Fruit fly (Drosophila melanogaster) whole organism, embryonic: ENCODE measurements around the gene CG6005.

Experiments
- Awh ChIP-seq: fragments of 200-800 bp; sonication (Bioruptor generic); IDR thresholded peaks from 2 replicates; pipeline ENCODE4, ENCODE4 v1.3.6; 2022; ENCODE audit warnings: missing biosample characterization, missing genetic modification characterization
- CG10321 ChIP-seq: fragments of 200-800 bp; sonication (Bioruptor generic); IDR thresholded peaks from 2 replicates; pipeline ENCODE4 v1.3.6; 2022; ENCODE audit warnings: missing biosample characterization, missing genetic modification characterization
- CG10543 ChIP-seq: fragments of 200-800 bp; sonication (Bioruptor generic); optimal IDR thresholded peaks from 3 replicates; lab custom pipeline; 2017; ENCODE audit warnings: missing biosample characterization, mild to moderate bottlenecking, missing genetic modification characterization, moderate library complexity
- CG12236 ChIP-seq: fragments of 200-800 bp; sonication (Bioruptor generic); optimal IDR thresholded peaks from 2 replicates; lab custom pipeline; 2016; ENCODE audit warnings: missing biosample characterization, missing genetic modification characterization
- CG12391 ChIP-seq: fragments of 200-800 bp; sonication (Bioruptor generic); optimal IDR thresholded peaks from 3 replicates; lab custom pipeline; 2018; ENCODE audit warnings: missing biosample characterization, mild to moderate bottlenecking, missing genetic modification characterization, moderate library complexity
- CG15514 ChIP-seq: fragments of 200-800 bp; sonication (Bioruptor generic); optimal IDR thresholded peaks from 3 replicates; lab custom pipeline; 2017; ENCODE audit warnings: missing biosample characterization, missing genetic modification characterization, mild to moderate bottlenecking, moderate library complexity, missing genetic modification reagents
- CG16815 ChIP-seq: fragments of 200-800 bp; sonication (Bioruptor generic); optimal IDR thresholded peaks from 3 replicates; lab custom pipeline; 2017; ENCODE audit warnings: missing biosample characterization, mild to moderate bottlenecking, missing genetic modification characterization
- CG16863 ChIP-seq: fragments of 200-800 bp; sonication (Bioruptor generic); optimal IDR thresholded peaks from 3 replicates; lab custom pipeline; 2016; ENCODE audit warnings: missing biosample characterization, missing genetic modification characterization
- CG17802 ChIP-seq: fragments of 200-800 bp; sonication (Bioruptor generic); optimal IDR thresholded peaks from 2 replicates; lab custom pipeline; 2018; ENCODE audit warnings: missing biosample characterization, mild to moderate bottlenecking, missing genetic modification characterization, moderate library complexity
- CG18262 ChIP-seq: fragments of 200-800 bp; optimal IDR thresholded peaks from 3 replicates; lab custom pipeline; 2019; ENCODE audit warnings: missing biosample characterization, mild to moderate bottlenecking, missing genetic modification characterization, moderate library complexity
- CG34422 ChIP-seq: fragments of 200-800 bp; sonication (Bioruptor generic); IDR thresholded peaks from 3 replicates; pipeline ENCODE4 v1.3.6; 2022; ENCODE audit warnings: missing biosample characterization, missing genetic modification characterization
- CG42726 ChIP-seq: fragments of 200-800 bp; sonication (Bioruptor generic); IDR thresholded peaks from 2 replicates; pipeline ENCODE4 v1.3.6; 2022; ENCODE audit warnings: missing biosample characterization, missing genetic modification characterization; ENCODE audit not compliant: partially characterized antibody
- CG6175 ChIP-seq: fragments of 200-800 bp; sonication (Bioruptor generic); IDR thresholded peaks from 3 replicates; pipeline ENCODE4 v1.3.6; 2022; ENCODE audit warnings: missing biosample characterization, missing genetic modification characterization
- CG7786 ChIP-seq: fragments of 200-800 bp; sonication (Bioruptor generic); optimal IDR thresholded peaks from 2 replicates; lab custom pipeline; 2016; ENCODE audit warnings: missing biosample characterization, missing genetic modification characterization
- CG9797 ChIP-seq: fragments of 200-800 bp; sonication (Bioruptor generic); optimal IDR thresholded peaks from 3 replicates; lab custom pipeline; 2018; ENCODE audit warnings: missing biosample characterization, mild to moderate bottlenecking, missing genetic modification characterization
- D19A ChIP-seq: fragments of 200-800 bp; optimal IDR thresholded peaks from 3 replicates; lab custom pipeline; 2019; ENCODE audit warnings: missing biosample characterization, mild to moderate bottlenecking, missing genetic modification characterization, moderate library complexity
- Fer2 ChIP-seq: fragments of 200-800 bp; sonication (Bioruptor generic); optimal IDR thresholded peaks from 2 replicates; lab custom pipeline; 2018; ENCODE audit warnings: missing biosample characterization, mild to moderate bottlenecking, missing genetic modification characterization, moderate library complexity
- H15 ChIP-seq: fragments of 200-800 bp; sonication (Bioruptor generic); IDR thresholded peaks from 3 replicates; pipeline ENCODE4 v1.3.6; 2022; ENCODE audit warnings: missing biosample characterization, missing genetic modification characterization
- HLH54F ChIP-seq: fragments of 200-800 bp; sonication (Bioruptor generic); optimal IDR thresholded peaks from 3 replicates; lab custom pipeline; 2016; ENCODE audit warnings: missing biosample characterization, missing genetic modification characterization
- Hr78 ChIP-seq, 2 experiments: fragments of 200-800 bp in 1 of 2; fragments of >200 bp in 1 of 2; sonication (Bioruptor generic) in 1 of 2; optimal IDR thresholded peaks; 2 replicates each; lab custom pipeline; 2017 to 2019; ENCODE audit warnings: missing biosample characterization in 2 of 2, missing genetic modification characterization in 2 of 2, mild to moderate bottlenecking in 1 of 2, moderate library complexity in 1 of 2
- Jarid2 ChIP-seq: fragments of 200-800 bp; sonication (Bioruptor generic); optimal IDR thresholded peaks from 3 replicates; lab custom pipeline; 2017; ENCODE audit warnings: mild to moderate bottlenecking, missing biosample characterization, missing genetic modification reagents, missing genetic modification characterization
- Lhr ChIP-seq: fragments of 200-800 bp; sonication (Bioruptor generic); optimal IDR thresholded peaks from 3 replicates; lab custom pipeline; 2017; ENCODE audit warnings: mild to moderate bottlenecking, missing biosample characterization, missing genetic modification reagents, missing genetic modification characterization
- Med ChIP-seq: fragments of 200-800 bp; sonication (Bioruptor generic); peaks from one replicate; lab custom pipeline; 2016; ENCODE audit warnings: missing biosample characterization, missing genetic modification characterization, mild to moderate bottlenecking, inconsistent platforms, moderate library complexity
- Myb ChIP-seq: fragments of 200-800 bp; sonication (Bioruptor generic); optimal IDR thresholded peaks from 2 replicates; lab custom pipeline; 2016; ENCODE audit warnings: missing biosample characterization, missing genetic modification characterization
- NFAT ChIP-seq: fragments of 200-800 bp; sonication (Bioruptor generic); IDR thresholded peaks from 2 replicates; pipeline ENCODE4 v1.3.6; 2022; ENCODE audit warnings: missing biosample characterization, missing genetic modification characterization
- Neu2 ChIP-seq: fragments of 200-800 bp; sonication (Bioruptor generic); optimal IDR thresholded peaks from 3 replicates; lab custom pipeline; 2016; ENCODE audit warnings: missing biosample characterization, missing genetic modification characterization, borderline replicate concordance
- Sin3A ChIP-seq: fragments of >200 bp; optimal IDR thresholded peaks from 2 replicates; lab custom pipeline; 2018
- Sry-δ ChIP-seq: fragments of 200-800 bp; sonication (Bioruptor generic); optimal IDR thresholded peaks from 2 replicates; lab custom pipeline; 2016; ENCODE audit warnings: missing biosample characterization, missing genetic modification characterization
- abd-A ChIP-seq: fragments of 200-800 bp; sonication (Bioruptor generic); optimal IDR thresholded peaks from 3 replicates; lab custom pipeline; 2019; ENCODE audit warnings: missing biosample characterization, mild to moderate bottlenecking, missing genetic modification characterization, moderate library complexity
- az2 ChIP-seq: fragments of 200-800 bp; sonication (Bioruptor generic); optimal IDR thresholded peaks from 3 replicates; lab custom pipeline; 2016; ENCODE audit warnings: missing biosample characterization, missing genetic modification characterization
- cg ChIP-seq: fragments of 200-800 bp; sonication (Bioruptor generic); optimal IDR thresholded peaks from 3 replicates; lab custom pipeline; 2019; ENCODE audit warnings: missing biosample characterization, mild to moderate bottlenecking, missing genetic modification characterization, moderate library complexity
- croc ChIP-seq: fragments of 200-800 bp; sonication (Bioruptor generic); conservative IDR thresholded peaks from 3 replicates; pipeline ENCODE4 v1.3.6; 2022; ENCODE audit warnings: missing biosample characterization, missing genetic modification characterization
- crp ChIP-seq, 2 experiments: fragments of 200-800 bp; sonication (Bioruptor generic); optimal IDR thresholded peaks; 2 replicates in 1 of 2; 3 replicates in 1 of 2; lab custom pipeline; 2017; ENCODE audit warnings: missing biosample characterization in 2 of 2, missing genetic modification characterization in 2 of 2, mild to moderate bottlenecking in 1 of 2, moderate library complexity in 1 of 2
- da ChIP-seq: fragments of 200-800 bp; sonication (Bioruptor generic); optimal IDR thresholded peaks from 2 replicates; lab custom pipeline; 2016; ENCODE audit warnings: missing biosample characterization, missing genetic modification characterization
- fu2 ChIP-seq: fragments of 200-800 bp; sonication (Bioruptor generic); optimal IDR thresholded peaks from 2 replicates; lab custom pipeline; 2016; ENCODE audit warnings: missing biosample characterization, missing genetic modification characterization
- gfzf ChIP-seq: fragments of 200-800 bp; sonication (Bioruptor generic); optimal IDR thresholded peaks from 2 replicates; lab custom pipeline; 2016; ENCODE audit warnings: missing biosample characterization, mild to moderate bottlenecking, missing genetic modification characterization, moderate library complexity
- grau ChIP-seq: fragments of 200-800 bp; optimal IDR thresholded peaks from 3 replicates; lab custom pipeline; 2019; ENCODE audit warnings: missing biosample characterization, mild to moderate bottlenecking, missing genetic modification characterization, moderate library complexity
- hbn ChIP-seq: fragments of 200-800 bp; sonication (Bioruptor generic); IDR thresholded peaks from 2 replicates; pipeline ENCODE4 v1.3.6; 2022; ENCODE audit warnings: missing biosample characterization, missing genetic modification characterization; ENCODE audit not compliant: partially characterized antibody
- kay ChIP-seq: fragments of 200-800 bp; sonication (Bioruptor generic); optimal IDR thresholded peaks from 2 replicates; lab custom pipeline; 2016; ENCODE audit warnings: missing biosample characterization, missing genetic modification characterization
- knrl ChIP-seq: fragments of 200-800 bp; sonication (Bioruptor generic); IDR thresholded peaks from 3 replicates; pipeline ENCODE4 v1.3.6; 2022; ENCODE audit warnings: missing biosample characterization, missing genetic modification characterization; ENCODE audit not compliant: partially characterized antibody
- nom ChIP-seq: fragments of 200-800 bp; sonication (Bioruptor generic); optimal IDR thresholded peaks from 2 replicates; lab custom pipeline; 2017; ENCODE audit warnings: missing biosample characterization, missing genetic modification characterization, mild to moderate bottlenecking, moderate library complexity, missing genetic modification reagents
- onecut ChIP-seq: fragments of 200-800 bp; sonication (Bioruptor generic); IDR thresholded peaks from 2 replicates; pipeline ENCODE4 v1.3.6; 2022; ENCODE audit warnings: missing biosample characterization, missing genetic modification characterization
- pan ChIP-seq, 4 experiments: fragments of >200 bp in 3 of 4; fragments of 200-800 bp in 1 of 4; sonication (Bioruptor generic) in 1 of 4; optimal IDR thresholded peaks in 3 of 4; IDR thresholded peaks in 1 of 4; 2 replicates each; pipeline versions ENCODE4 v1.3.6 to Lab custom; 2017 to 2022; ENCODE audit warnings: missing biosample characterization in 2 of 4, missing genetic modification characterization in 2 of 4, mixed read lengths in 1 of 4
- pfk ChIP-seq: fragments of 200-800 bp; sonication (Bioruptor generic); optimal IDR thresholded peaks from 2 replicates; lab custom pipeline; 2018; ENCODE audit warnings: missing biosample characterization, mild to moderate bottlenecking, missing genetic modification characterization, moderate library complexity
- psq ChIP-seq: fragments of 200-800 bp; sonication (Bioruptor generic); optimal IDR thresholded peaks from 2 replicates; lab custom pipeline; 2017; ENCODE audit warnings: missing biosample characterization, missing genetic modification characterization
- ssp ChIP-seq: fragments of 200-800 bp; sonication (Bioruptor generic); IDR thresholded peaks from 2 replicates; pipeline ENCODE4 v1.3.6; 2022; ENCODE audit warnings: missing biosample characterization, missing genetic modification characterization
- tx ChIP-seq: fragments of 200-800 bp; sonication (Bioruptor generic); optimal IDR thresholded peaks from 2 replicates; lab custom pipeline; 2016; ENCODE audit warnings: missing biosample characterization, missing genetic modification characterization
- z ChIP-seq: fragments of 200-800 bp; sonication (Bioruptor generic); IDR thresholded peaks from 3 replicates; pipeline ENCODE4 v1.3.6; 2022; ENCODE audit warnings: missing biosample characterization, missing genetic modification characterization

Gene CG6005

dm6 chr3R:18987428-18988416, 36.1 kb downstream of the CG6005 start (continued):
- TF ChIP-seq kay (no peak), grau (no peak), Med (GFP tag; lab: Kevin White, UChicago) (peak; percentile 48), H15 (GFP tag; lab: Robert Waterston, UW) (no peak), da (GFP tag; lab: Kevin White, UChicago) (no peak), Fer2 (tag; lab: Kevin White, UChicago) (no peak), pan (optimal IDR thresholded peaks at IDR 0.05; lab: Kevin White, UChicago) (no peak), pan (GFP tag; optimal IDR thresholded peaks at IDR 0.05 in 1 of 2, IDR thresholded peaks at IDR 0.05 in 1 of 2) (no peak), CG7786 (GFP tag; lab: Kevin White, UChicago) (no peak), Jarid2 (GFP tag; lab: Kevin White, UChicago) (no peak), Hr78 (GFP tag; optimal IDR thresholded peaks at IDR 0.05; lab: Kevin White, UChicago) (no peak), CG6175 (GFP tag; lab: Robert Waterston, UW) (no peak; the same call in 2 of the 3 replicates), NFAT (GFP tag; lab: Robert Waterston, UW) (no peak), CG16815 (GFP tag; lab: Kevin White, UChicago) (no peak), Lhr (no peak), onecut (no peak), az2 (GFP tag; lab: Kevin White, UChicago) (peak; percentile 14), D19A (tag; lab: Kevin White, UChicago) (peak; percentile 53), tx (GFP tag; lab: Kevin White, UChicago) (no peak), CG9797 (no peak), CG12391 (tag; lab: Kevin White, UChicago) (peak; percentile 23), pfk (GFP tag; lab: Kevin White, UChicago) (no peak), psq (GFP tag; lab: Kevin White, UChicago) (no peak), CG16863 (no peak), Sry-δ (GFP tag; lab: Kevin White, UChicago) (no peak), abd-A (tag; lab: Kevin White, UChicago) (peak; percentile 42), gfzf (no peak), Sin3A (no peak), knrl (GFP tag; lab: Robert Waterston, UW) (no peak), CG17802 (tag; lab: Kevin White, UChicago) (no peak), nom (no peak), cg (GFP tag; lab: Kevin White, UChicago) (peak; percentile 63), CG12236 (GFP tag; lab: Kevin White, UChicago) (no peak), CG15514 (no peak), HLH54F (no peak), CG42726 (GFP tag; lab: Robert Waterston, UW) (no peak), hbn (GFP tag; lab: Robert Waterston, UW) (no peak), croc (no peak), z (GFP tag; lab: Robert Waterston, UW) (no peak), CG18262 (peak; percentile 36), Neu2 (GFP tag; lab: Kevin White, UChicago) (no peak), Myb (GFP tag; lab: Kevin White, UChicago) (no peak), ssp (GFP tag; lab: Robert Waterston, UW) (no peak), CG10543 (peak; percentile 72), crp (GFP tag; optimal IDR thresholded peaks at IDR 0.05; lab: Kevin White, UChicago) (no peak), fu2 (no peak), CG34422 (GFP tag; lab: Robert Waterston, UW) (0 out of 3 replicates have a peak, but pooled peaks have one; percentile 20), Awh (GFP tag; lab: Robert Waterston, UW) (no peak), CG10321 (GFP tag; lab: Robert Waterston, UW) (no peak)
